Worm (Caenorhabditis elegans) whole organism, young adult: ENCODE measurements around the gene Y39G8B.2.
A peak's percentile ranks its signal among the peaks of the same experiment; 100 is the strongest.
"Not testable (repeated sequence)": the region's sequence is repeated elsewhere in the genome, so short reads cannot be mapped to it uniquely, and the experiment has no call there.

Source experiments
- B0035.1 ChIP-seq: sonication (generic microtip); optimal IDR thresholded peaks from 2 replicates; lab custom pipeline; 2016; ENCODE audit warnings: missing genetic modification characterization, mild to moderate bottlenecking, missing compliant biosample characterization, missing genotype, missing genetic modification reagents
- B0261.1 ChIP-seq: sonication (generic microtip); optimal IDR thresholded peaks from 2 replicates; lab custom pipeline; 2016; ENCODE audit warnings: mild to moderate bottlenecking, missing genetic modification characterization, moderate library complexity, missing compliant biosample characterization
- B0336.3 ChIP-seq: fragments of 200-800 bp; sonication (Bioruptor generic); IDR thresholded peaks from 2 replicates; pipeline ENCODE4 v1.3.6; 2022; ENCODE audit warnings: missing genetic modification characterization, missing compliant biosample characterization
- D2030.7 ChIP-seq: fragments of 200-800 bp; sonication (Bioruptor generic); IDR thresholded peaks from 2 replicates; pipeline ENCODE4 v1.3.6; 2022; ENCODE audit warnings: missing genetic modification reagents, missing genetic modification characterization, missing compliant biosample characterization
- F52B5.7 ChIP-seq: sonication (generic microtip); optimal IDR thresholded peaks from 2 replicates; lab custom pipeline; 2016; ENCODE audit warnings: mild to moderate bottlenecking, missing genetic modification characterization, missing compliant biosample characterization
- K11D2.4 ChIP-seq: fragments of 200-800 bp; sonication (Bioruptor generic); IDR thresholded peaks from 2 replicates; pipeline ENCODE4 v1.3.6; 2022; ENCODE audit warnings: missing genetic modification reagents, missing genetic modification characterization, missing compliant biosample characterization
- K12H6.12 ChIP-seq: fragments of 200-800 bp; sonication (Bioruptor generic); optimal IDR thresholded peaks from 2 replicates; lab custom pipeline; 2018; ENCODE audit warnings: mild to moderate bottlenecking, missing genetic modification characterization, missing compliant biosample characterization
- Y56A3A.18 ChIP-seq: fragments of 200-800 bp; sonication (Bioruptor generic); IDR thresholded peaks from 2 replicates; pipeline ENCODE4 v1.3.6; 2022; ENCODE audit warnings: missing genetic modification reagents, missing genetic modification characterization, missing compliant biosample characterization
- aptf-2 ChIP-seq: fragments of 200-800 bp; sonication (Bioruptor generic); conservative IDR thresholded peaks from 2 replicates; pipeline ENCODE4 v1.3.6; 2022; ENCODE audit warnings: missing genetic modification reagents, missing genetic modification characterization, missing compliant biosample characterization
- attf-5 ChIP-seq: fragments of 200-800 bp; sonication (Bioruptor generic); optimal IDR thresholded peaks from 2 replicates; lab custom pipeline; 2018; ENCODE audit warnings: mild to moderate bottlenecking, missing genetic modification characterization, missing compliant biosample characterization
- bed-1 ChIP-seq: fragments of 200-800 bp; sonication (Bioruptor generic); IDR thresholded peaks from 2 replicates; pipeline ENCODE4 v1.3.6; 2022; ENCODE audit warnings: missing genetic modification reagents, missing genetic modification characterization, missing compliant biosample characterization
- bed-2 ChIP-seq: fragments of 200-800 bp; sonication (Bioruptor generic); IDR thresholded peaks from 2 replicates; pipeline ENCODE4 v1.3.6; 2022; ENCODE audit warnings: missing genetic modification reagents, missing genetic modification characterization, missing compliant biosample characterization
- cebp-2 ChIP-seq: fragments of 200-800 bp; sonication (Bioruptor generic); IDR thresholded peaks from 2 replicates; pipeline ENCODE4 v1.3.6; 2022; ENCODE audit warnings: missing genetic modification characterization, missing compliant biosample characterization
- ceh-100 ChIP-seq: fragments of 200-800 bp; sonication (Bioruptor generic); IDR thresholded peaks from 2 replicates; pipeline ENCODE4 v1.3.6; 2022; ENCODE audit warnings: missing genetic modification reagents, missing genetic modification characterization, missing compliant biosample characterization
- ceh-40 ChIP-seq: fragments of 200-800 bp; sonication (Bioruptor generic); IDR thresholded peaks from 2 replicates; pipeline ENCODE4 v1.3.6; 2022; ENCODE audit warnings: missing genetic modification characterization, missing compliant biosample characterization
- ceh-58 ChIP-seq: fragments of 200-800 bp; sonication (Bioruptor generic); IDR thresholded peaks from 2 replicates; pipeline ENCODE4 v1.3.6; 2022; ENCODE audit warnings: missing genetic modification characterization, missing compliant biosample characterization
- dox-1 ChIP-seq: fragments of 200-800 bp; sonication (Bioruptor generic); IDR thresholded peaks from 2 replicates; pipeline ENCODE4 v1.3.6; 2022; ENCODE audit warnings: missing genetic modification reagents, missing genetic modification characterization, missing compliant biosample characterization
- egl-44 ChIP-seq: fragments of 200-800 bp; sonication (Bioruptor generic); IDR thresholded peaks from 2 replicates; pipeline ENCODE4 v1.3.6; 2022; ENCODE audit warnings: missing genetic modification reagents, missing genetic modification characterization, missing compliant biosample characterization
- hlh-26 ChIP-seq: fragments of 200-800 bp; sonication (Bioruptor generic); conservative IDR thresholded peaks from 2 replicates; pipeline ENCODE4 v1.3.6; 2022; ENCODE audit warnings: missing genetic modification reagents, missing genetic modification characterization, missing compliant biosample characterization
- hmg-1.2 ChIP-seq: fragments of 200-800 bp; sonication (Bioruptor generic); IDR thresholded peaks from 2 replicates; pipeline ENCODE4 v1.3.6; 2022; ENCODE audit warnings: missing genetic modification reagents, missing genetic modification characterization, missing compliant biosample characterization
- hrde-1 ChIP-seq: sonication (generic microtip); optimal IDR thresholded peaks from 2 replicates; lab custom pipeline; 2016; ENCODE audit warnings: missing genetic modification characterization, mild to moderate bottlenecking, missing compliant biosample characterization, moderate library complexity, missing genotype, missing genetic modification reagents, borderline replicate concordance
- let-526 ChIP-seq: fragments of 200-800 bp; sonication (Bioruptor generic); IDR thresholded peaks from 2 replicates; pipeline ENCODE4 v1.3.6; 2022; ENCODE audit warnings: missing genetic modification reagents, missing genetic modification characterization, missing compliant biosample characterization
- lin-54 ChIP-seq: fragments of 200-800 bp; sonication (Bioruptor generic); optimal IDR thresholded peaks from 2 replicates; lab custom pipeline; 2018; ENCODE audit warnings: mild to moderate bottlenecking, missing genetic modification characterization, missing compliant biosample characterization
- madf-10 ChIP-seq: sonication (generic microtip); optimal IDR thresholded peaks from 2 replicates; lab custom pipeline; 2016; ENCODE audit warnings: mild to moderate bottlenecking, missing genetic modification characterization, missing compliant biosample characterization
- madf-6 ChIP-seq: fragments of 200-800 bp; sonication (Bioruptor generic); IDR thresholded peaks from 2 replicates; pipeline ENCODE4 v1.3.6; 2022; ENCODE audit warnings: missing genetic modification reagents, missing genetic modification characterization, missing compliant biosample characterization
- mxl-1 ChIP-seq: sonication (generic microtip); optimal IDR thresholded peaks from 2 replicates; lab custom pipeline; 2016; ENCODE audit warnings: missing genetic modification characterization, missing compliant biosample characterization
- nfya-1 ChIP-seq: sonication (generic microtip); optimal IDR thresholded peaks from 2 replicates; lab custom pipeline; 2017; ENCODE audit warnings: antibody characterized with exemption, missing compliant biosample characterization, missing genetic modification characterization, borderline replicate concordance; ENCODE audit not compliant: insufficient read depth
- nhr-179 ChIP-seq: sonication (generic microtip); optimal IDR thresholded peaks from 2 replicates; lab custom pipeline; 2016; ENCODE audit warnings: mild to moderate bottlenecking, missing genetic modification characterization, missing compliant biosample characterization
- pbrm-1 ChIP-seq: fragments of 200-800 bp; sonication (Bioruptor generic); IDR thresholded peaks from 2 replicates; pipeline ENCODE4 v1.3.6; 2022; ENCODE audit warnings: missing genetic modification reagents, missing genetic modification characterization, missing compliant biosample characterization
- sea-2 ChIP-seq: fragments of 200-800 bp; sonication (Bioruptor generic); IDR thresholded peaks from 2 replicates; pipeline ENCODE4 v1.3.6; 2022; ENCODE audit warnings: missing genetic modification characterization, missing compliant biosample characterization
- snpc-1.1 ChIP-seq: sonication (generic microtip); optimal IDR thresholded peaks from 2 replicates; lab custom pipeline; 2017; ENCODE audit warnings: missing genetic modification characterization, mild to moderate bottlenecking, missing compliant biosample characterization, antibody characterized with exemption, moderate library complexity, missing genotype, missing genetic modification reagents; ENCODE audit not compliant: insufficient read depth
- snpc-4 ChIP-seq, 5 experiments: fragments of 150-350 bp in 1 of 5; sonication (generic microtip) in 4 of 5; optimal IDR thresholded peaks; 2 replicates each; lab custom pipeline; 2014 to 2018; ENCODE audit warnings: missing genetic modification characterization in 5 of 5, missing biosample characterization in 3 of 5, antibody characterized with exemption in 2 of 5, mild to moderate bottlenecking in 2 of 5, missing compliant biosample characterization in 2 of 5, missing genotype in 2 of 5, moderate library complexity in 2 of 5, missing genetic modification reagents in 1 of 5
- unc-62 ChIP-seq: fragments of 150-350 bp; optimal IDR thresholded peaks from 2 replicates; lab custom pipeline; 2014; ENCODE audit warnings: missing biosample characterization, missing genetic modification reagents, missing genetic modification characterization
- ztf-25 ChIP-seq: fragments of 200-800 bp; sonication (Bioruptor generic); IDR thresholded peaks from 2 replicates; pipeline ENCODE4 v1.3.6; 2022; ENCODE audit warnings: missing genetic modification reagents, missing genetic modification characterization, missing compliant biosample characterization
- ztf-3 ChIP-seq: fragments of 200-800 bp; sonication (Bioruptor generic); optimal IDR thresholded peaks from 2 replicates; lab custom pipeline; 2018; ENCODE audit warnings: mild to moderate bottlenecking, missing genetic modification characterization, missing compliant biosample characterization
- ztf-6 ChIP-seq: fragments of 200-800 bp; sonication (Bioruptor generic); IDR thresholded peaks from 2 replicates; pipeline ENCODE4 v1.3.6; 2022; ENCODE audit warnings: missing genetic modification reagents, missing genetic modification characterization, missing compliant biosample characterization

Y39G8B.2 gene

ce11 chrII:14006210-14006609 is 30.2 kb upstream of the Y39G8B.2 start, which contains the start of gene F01D5.6:
TSS of gene F01D5.6 (plus strand) at chrII:14006510.
- TF ChIP-seq ceh-40 (GFP tag; lab: Robert Waterston, UW) (no peak), K11D2.4 (GFP tag; lab: Robert Waterston, UW) (no peak), snpc-1.1 (tag; lab: Kevin White, UChicago) (no peak), pbrm-1 (GFP tag; lab: Robert Waterston, UW) (no peak), ztf-25 (GFP tag; lab: Robert Waterston, UW) (no peak), sea-2 (GFP tag; lab: Robert Waterston, UW) (no peak)
- TF ChIP-seq, all 124 proteins: peak for 0

- TF ChIP-seq hmg-1.2 (GFP tag; lab: Robert Waterston, UW): peak; percentile 62
- TF ChIP-seq ztf-6 (GFP tag; lab: Robert Waterston, UW): no peak
- TF ChIP-seq nhr-179 (tag; lab: Kevin White, UChicago): no peak
Observed at ce11 chrII:14005183-14005582, 29.2 kb upstream of the Y39G8B.2 start.

- TF ChIP-seq B0261.1 (tag; lab: Kevin White, UChicago) (no peak), aptf-2 (GFP tag; lab: Robert Waterston, UW) (no peak), madf-10 (tag; lab: Kevin White, UChicago) (no peak), ceh-58 (GFP tag; lab: Robert Waterston, UW) (no peak), ztf-3 (GFP tag; lab: Kevin White, UChicago) (no peak)
- TF ChIP-seq, all 124 proteins: peak for 0
Observed at ce11 chrII:14004770-14005169, 28.7 kb upstream of the Y39G8B.2 start.

ce11 chrII:14003821-14004430 is 27.9 kb upstream of the Y39G8B.2 start:
- no peak for TF ChIP-seq hrde-1 (tag; lab: Kevin White, UChicago)
- TF ChIP-seq egl-44 (GFP tag; lab: Robert Waterston, UW): no peak
- TF ChIP-seq hlh-26 (GFP tag; lab: Robert Waterston, UW): no peak
- TF ChIP-seq cebp-2 (GFP tag; lab: Robert Waterston, UW): no peak
- TF ChIP-seq F52B5.7 (tag; lab: Kevin White, UChicago): no peak
- TF ChIP-seq snpc-4 (GFP tag; optimal IDR thresholded peaks at IDR 0.05; lab: Kevin White, UChicago): no peak
- TF ChIP-seq snpc-4 (tag; optimal IDR thresholded peaks at IDR 0.05; lab: Kevin White, UChicago): peak in 3 of 4 experiments; percentile 74 to 78 (median 76)
- no peak for TF ChIP-seq B0336.3

ce11 chrII:14002200-14002599 is 26.2 kb upstream of the Y39G8B.2 start, which contains the start of gene F01D5.5:
TSS of gene F01D5.5 (minus strand) at chrII:14002300.
- no peak for TF ChIP-seq ceh-100 (GFP tag; lab: Robert Waterston, UW)

- not testable (repeated sequence) for TF ChIP-seq Y56A3A.18 (GFP tag; lab: Robert Waterston, UW); unc-62; ceh-100 (GFP tag; lab: Robert Waterston, UW)
Observed at ce11 chrII:14000044-14000443, 24.0 kb upstream of the Y39G8B.2 start, which contains the start of gene F01D5.3. TSS of gene F01D5.3 (minus strand) at chrII:14000144.

ce11 chrII:13998964-13999363 is 22.9 kb upstream of the Y39G8B.2 start, which contains the start of gene F01D5.2:
TSS of gene F01D5.2 (minus strand) at chrII:13999064.
- no peak for TF ChIP-seq let-526 (GFP tag; lab: Robert Waterston, UW)
- no peak for TF ChIP-seq K12H6.12 (tag; lab: Kevin White, UChicago)
- TF ChIP-seq bed-2 (GFP tag; lab: Robert Waterston, UW): no peak
- TF ChIP-seq B0035.1 (tag; lab: Kevin White, UChicago): no peak
- no peak for TF ChIP-seq mxl-1 (tag; lab: Kevin White, UChicago)
- TF ChIP-seq dox-1 (GFP tag; lab: Robert Waterston, UW): no peak
- no peak for TF ChIP-seq nfya-1 (tag; lab: Kevin White, UChicago)
- TF ChIP-seq lin-54 (GFP tag; lab: Kevin White, UChicago): no peak
- no peak for TF ChIP-seq bed-1 (GFP tag; lab: Robert Waterston, UW)
- TF ChIP-seq D2030.7 (GFP tag; lab: Robert Waterston, UW): no peak
- TF ChIP-seq pbrm-1 (GFP tag; lab: Robert Waterston, UW): no peak
- no peak for TF ChIP-seq ztf-3 (GFP tag; lab: Kevin White, UChicago)
- TF ChIP-seq madf-6 (GFP tag; lab: Robert Waterston, UW): no peak
- no peak for TF ChIP-seq attf-5 (GFP tag; lab: Kevin White, UChicago)
